Worm (Caenorhabditis elegans): ENCODE data around the gene F38A5.8.

F38A5.8 gene

DNA sequence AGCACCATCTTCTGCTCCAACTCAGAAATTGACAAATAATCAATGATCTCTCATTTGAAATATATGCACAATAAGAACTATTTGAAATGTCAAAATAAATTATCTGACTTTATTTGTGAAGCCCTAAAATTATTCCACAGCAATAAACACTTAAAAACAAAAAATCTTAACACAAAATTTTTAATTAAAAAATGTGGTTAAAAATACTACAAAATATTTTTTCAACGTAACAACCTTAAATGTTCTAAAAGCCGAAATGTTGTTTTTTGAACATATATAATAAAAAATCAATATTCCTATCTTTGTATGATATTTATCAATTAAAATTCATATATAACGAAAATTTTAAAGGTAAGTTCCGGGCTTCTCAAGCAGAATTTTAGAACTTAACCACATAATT is at the start of gene F38A5.8:
F38A5.8 (plus strand) TSS at position 301 of the 400 bp plus-strand sequence.
- no peak for TF ChIP-seq ets-5 (GFP tag; IDR thresholded peaks at IDR 0.05)
- TF ChIP-seq tlp-1 (tag; optimal IDR thresholded peaks at IDR 0.05): no peak
- TF ChIP-seq skn-1 (tag; optimal IDR thresholded peaks at IDR 0.05): no peak
- no peak for TF ChIP-seq unc-98 (GFP tag; IDR thresholded peaks at IDR 0.05)

DNA sequence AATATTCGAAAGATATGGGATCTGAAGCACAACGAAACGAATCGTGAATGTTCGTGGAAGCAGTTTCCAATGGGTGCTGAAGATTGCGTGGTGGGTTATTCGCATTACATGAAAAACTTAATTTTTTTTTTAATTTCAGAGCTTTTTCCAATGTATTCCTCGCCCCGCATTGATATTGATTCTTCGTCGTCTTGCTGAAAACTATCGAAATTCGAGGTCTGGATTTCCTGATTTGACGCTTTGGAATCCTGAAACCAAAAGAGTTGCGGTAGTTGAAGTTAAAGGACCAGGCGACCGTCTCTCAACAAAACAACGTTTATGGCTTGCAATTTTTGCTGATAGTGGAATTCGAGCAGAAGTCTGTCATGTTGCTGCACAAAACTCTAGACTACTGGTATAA is 47.5 kb upstream of the F38A5.8 start:
- no peak for TF ChIP-seq nhr-19 (GFP tag; conservative IDR thresholded peaks at IDR 0.05)
- TF ChIP-seq lir-3 (tag; optimal IDR thresholded peaks at IDR 0.05; ENCODE audit: poor library complexity): no peak
- no peak for TF ChIP-seq nhr-237 (tag; optimal IDR thresholded peaks at IDR 0.05)
- TF ChIP-seq vab-15 (tag; optimal IDR thresholded peaks at IDR 0.05): no peak
- no peak for TF ChIP-seq ztf-11 (tag; optimal IDR thresholded peaks at IDR 0.05)
- TF ChIP-seq efl-3 (GFP tag; optimal IDR thresholded peaks at IDR 0.05): no peak
- TF ChIP-seq sptf-1 (tag; optimal IDR thresholded peaks at IDR 0.05): no peak
- TF ChIP-seq elt-2 (tag; optimal IDR thresholded peaks at IDR 0.05): peak; percentile 24
- TF ChIP-seq nhr-28 (tag; optimal IDR thresholded peaks at IDR 0.05): no peak
- TF ChIP-seq efl-1 (optimal IDR thresholded peaks at IDR 0.05): no peak
- peak in 1 of 2 experiments; percentile 90 for TF ChIP-seq efl-1 (GFP tag; optimal IDR thresholded peaks at IDR 0.05 in 1 of 2)
- TF ChIP-seq snpc-4 (tag; optimal IDR thresholded peaks at IDR 0.05): no peak
- no peak for TF ChIP-seq F16B12.6 (tag; optimal IDR thresholded peaks at IDR 0.05)
- no peak for TF ChIP-seq blmp-1 (tag; optimal IDR thresholded peaks at IDR 0.05)

- no peak for TF ChIP-seq grh-1 (GFP tag; IDR thresholded peaks at IDR 0.05)
- TF ChIP-seq sox-4 (tag; optimal IDR thresholded peaks at IDR 0.05): no peak
- no peak for TF ChIP-seq lsy-2 (tag; optimal IDR thresholded peaks at IDR 0.05)
- TF ChIP-seq egl-13 (tag; optimal IDR thresholded peaks at IDR 0.05): no peak
- no peak for TF ChIP-seq tlp-1 (tag; optimal IDR thresholded peaks at IDR 0.05)
- no peak for TF ChIP-seq hlh-17 (GFP tag; optimal IDR thresholded peaks at IDR 0.05; ENCODE audit: borderline replicate concordance)
- no peak for TF ChIP-seq hlh-4 (tag; optimal IDR thresholded peaks at IDR 0.05)
- TF ChIP-seq hpl-2 (GFP tag; optimal IDR thresholded peaks at IDR 0.05): peak; percentile 29
- TF ChIP-seq ceh-90 (tag; optimal IDR thresholded peaks at IDR 0.05): no peak
- peak; percentile 45 for TF ChIP-seq nhr-90 (tag; optimal IDR thresholded peaks at IDR 0.05; ENCODE audit: poor library complexity)
- peak; percentile 87 for TF ChIP-seq blmp-1 (tag; optimal IDR thresholded peaks at IDR 0.05)
- TF ChIP-seq egl-27 (tag; optimal IDR thresholded peaks at IDR 0.05): no peak
- no peak for TF ChIP-seq aha-1 (tag; optimal IDR thresholded peaks at IDR 0.05)
- TF ChIP-seq pqm-1 (tag; optimal IDR thresholded peaks at IDR 0.05): peak; percentile 66
- no peak for TF ChIP-seq unc-86 (tag; optimal IDR thresholded peaks at IDR 0.05)
- TF ChIP-seq ceh-88 (GFP tag; IDR thresholded peaks at IDR 0.05): no peak
- TF ChIP-seq mef-2 (tag; optimal IDR thresholded peaks at IDR 0.05): no peak
- TF ChIP-seq vab-15 (tag; optimal IDR thresholded peaks at IDR 0.05): no peak
- peak in 1 of 3 experiments; percentile 6 for TF ChIP-seq dpl-1 (GFP tag; optimal IDR thresholded peaks at IDR 0.05)
- peak; percentile 19 for TF ChIP-seq snu-23 (GFP tag; optimal IDR thresholded peaks at IDR 0.05)
- no peak for TF ChIP-seq pax-3 (tag; optimal IDR thresholded peaks at IDR 0.05)
- TF ChIP-seq C34B4.2 (tag; optimal IDR thresholded peaks at IDR 0.05): no peak
- peak; percentile 70 for TF ChIP-seq elt-2 (tag; optimal IDR thresholded peaks at IDR 0.05)
- no peak for TF ChIP-seq nhr-77 (tag; optimal IDR thresholded peaks at IDR 0.05)
- TF ChIP-seq dsc-1 (tag; optimal IDR thresholded peaks at IDR 0.05): no peak
- no peak for TF ChIP-seq xbp-1 (tag; optimal IDR thresholded peaks at IDR 0.05)
- no peak for TF ChIP-seq snpc-4 (tag; optimal IDR thresholded peaks at IDR 0.05)
- peak in 5 of 6 experiments; percentile 54 to 94 (median 92) for TF ChIP-seq elt-3 (tag; optimal IDR thresholded peaks at IDR 0.05)
- peak; percentile 30 for TF ChIP-seq lin-14 (GFP tag; optimal IDR thresholded peaks at IDR 0.05)
- no peak for TF ChIP-seq swsn-7 (tag; optimal IDR thresholded peaks at IDR 0.05)
- no peak for TF ChIP-seq fkh-4 (tag; optimal IDR thresholded peaks at IDR 0.05; ENCODE audit: borderline replicate concordance)
- TF ChIP-seq lir-3 (tag; optimal IDR thresholded peaks at IDR 0.05; ENCODE audit: poor library complexity): no peak
- TF ChIP-seq nhr-28 (tag; optimal IDR thresholded peaks at IDR 0.05): no peak
- no peak for TF ChIP-seq sptf-1 (tag; optimal IDR thresholded peaks at IDR 0.05)
- TF ChIP-seq unc-98 (GFP tag; IDR thresholded peaks at IDR 0.05): no peak
- peak in 1 of 2 experiments; percentile 14 for TF ChIP-seq efl-1 (optimal IDR thresholded peaks at IDR 0.05)
- TF ChIP-seq efl-1 (GFP tag; optimal IDR thresholded peaks at IDR 0.05 in 1 of 2): peak in 1 of 2 experiments; percentile 63
- TF ChIP-seq nhr-12 (tag; optimal IDR thresholded peaks at IDR 0.05): no peak
- no peak for TF ChIP-seq fos-1 (tag; optimal IDR thresholded peaks at IDR 0.05)
- peak; percentile 28 for TF ChIP-seq unc-130 (tag; optimal IDR thresholded peaks at IDR 0.05)
- no peak for TF ChIP-seq irx-1 (tag; optimal IDR thresholded peaks at IDR 0.05)
- TF ChIP-seq nhr-11 (tag; optimal IDR thresholded peaks at IDR 0.05): no peak
These were observed 44.7 kb upstream of the F38A5.8 start for ce11 chrIV:6554865-6555264.
